Fruit fly (Drosophila melanogaster): Measurements from ENCODE around the gene Shc.

dm6 chr3L:9451522-9452118, 24.8 kb downstream of the Shc start, which contains the start of the genes CG3448 and ghi:
- no peak for TF ChIP-seq CG8478 (optimal IDR thresholded peaks at IDR 0.05)
- TF ChIP-seq CTCF (optimal IDR thresholded peaks at IDR 0.05), result no peak
